Fruit fly (Drosophila melanogaster): Measurements from ENCODE around the gene CG10516.
A peak's percentile ranks its signal among the peaks of the same experiment; 100 is the strongest.

The CG10516 gene

DNA sequence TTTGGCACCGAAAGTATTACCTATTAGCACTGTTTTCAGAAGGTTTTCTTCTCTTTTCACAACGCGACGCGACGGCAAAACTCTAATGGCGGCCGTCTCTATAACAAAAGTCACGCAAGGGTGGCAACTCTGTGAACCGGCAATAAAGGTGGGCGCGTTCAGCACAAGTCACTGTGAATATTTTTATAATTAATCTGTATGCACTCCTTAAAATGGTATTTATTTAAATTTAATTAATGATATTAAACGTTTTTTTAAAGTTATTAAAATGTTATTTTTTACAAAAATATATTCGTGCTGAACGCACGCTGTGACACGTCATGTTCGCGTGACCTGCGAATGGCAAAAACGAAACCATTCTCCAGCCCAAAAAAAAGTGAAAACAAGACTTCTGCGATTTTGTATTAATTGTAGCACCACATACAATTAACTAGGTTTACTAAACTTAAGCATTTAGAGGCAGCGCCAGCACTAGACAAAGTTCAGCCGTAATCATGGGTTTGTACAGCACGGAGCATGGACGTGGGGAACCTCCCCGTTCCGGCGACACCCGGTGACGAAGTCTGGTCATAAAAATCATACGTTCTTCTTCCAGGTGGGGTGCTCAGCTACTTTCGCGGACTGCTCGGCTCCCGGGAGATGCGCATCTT, 14.9 kb downstream of the CG10516 start, which contains the start of the genes brm and Arl1 (continued):
- TF ChIP-seq Dll (GFP tag; IDR thresholded peaks at IDR 0.05; ENCODE audit: partially characterized antibody), result peak; percentile 59; the same call in 2 of the 4 replicates
- peak; percentile 94 for TF ChIP-seq CrebB (tag; optimal IDR thresholded peaks at IDR 0.05)
- peak; percentile 80 for TF ChIP-seq run (tag; optimal IDR thresholded peaks at IDR 0.05)
- peak; percentile 71 for TF ChIP-seq sima (GFP tag; optimal IDR thresholded peaks at IDR 0.05)
- TF ChIP-seq CG12299 (tag; optimal IDR thresholded peaks at IDR 0.05), result peak; percentile 95
- TF ChIP-seq hb (GFP tag; IDR thresholded peaks at IDR 0.05; ENCODE audit: partially characterized antibody), result no peak
- peak; percentile 97 for TF ChIP-seq CG5245 (GFP tag; optimal IDR thresholded peaks at IDR 0.05)
- peak; percentile 96 for TF ChIP-seq ssp (GFP tag; IDR thresholded peaks at IDR 0.05)
- TF ChIP-seq dmrt99B (tag; optimal IDR thresholded peaks at IDR 0.05), result peak; percentile 97
- TF ChIP-seq CG8478 (optimal IDR thresholded peaks at IDR 0.05), result no peak
- peak; percentile 98 for TF ChIP-seq CG14050 (GFP tag; IDR thresholded peaks at IDR 0.05)
- TF ChIP-seq pfk (GFP tag; optimal IDR thresholded peaks at IDR 0.05), result peak; percentile 82
- TF ChIP-seq Drgx (GFP tag; IDR thresholded peaks at IDR 0.05), result peak; percentile 99
- TF ChIP-seq bowl (GFP tag; IDR thresholded peaks at IDR 0.05), result peak; percentile 97
- peak; percentile 54 for TF ChIP-seq CG8089 (GFP tag; optimal IDR thresholded peaks at IDR 0.05)
- peak; percentile 89 for TF ChIP-seq CG10462 (GFP tag; optimal IDR thresholded peaks at IDR 0.05)
- peak; percentile 98 for TF ChIP-seq CG2889 (GFP tag; IDR thresholded peaks at IDR 0.05)
- TF ChIP-seq wdn (GFP tag; IDR thresholded peaks at IDR 0.05), result peak; percentile 97
- peak; percentile 74 for TF ChIP-seq emc (GFP tag; optimal IDR thresholded peaks at IDR 0.05)
- peak; percentile 99 for TF ChIP-seq E2f1 (GFP tag; IDR thresholded peaks at IDR 0.05)
- peak; percentile 98 for TF ChIP-seq CG31224 (GFP tag; IDR thresholded peaks at IDR 0.05)
- peak; percentile 85 for TF ChIP-seq Ets97D (GFP tag; optimal IDR thresholded peaks at IDR 0.05)
- peak; percentile 93 for TF ChIP-seq CG2202 (tag; optimal IDR thresholded peaks at IDR 0.05)
- TF ChIP-seq stc (GFP tag; IDR thresholded peaks at IDR 0.05), result peak; percentile 99
- TF ChIP-seq CG9797 (GFP tag; optimal IDR thresholded peaks at IDR 0.05), result peak; percentile 69
- peak; percentile 98 for TF ChIP-seq Chrac-16 (GFP tag; optimal IDR thresholded peaks at IDR 0.05)
- TF ChIP-seq CG7928 (GFP tag; optimal IDR thresholded peaks at IDR 0.05), result peak; percentile 83
- TF ChIP-seq ato (GFP tag; IDR thresholded peaks at IDR 0.05; ENCODE audit: partially characterized antibody), result no peak
- peak; percentile 95 for TF ChIP-seq CG13123 (GFP tag; optimal IDR thresholded peaks at IDR 0.05)
- TF ChIP-seq org-1 (GFP tag; optimal IDR thresholded peaks at IDR 0.05), result peak; percentile 87
- TF ChIP-seq CG8359 (GFP tag; optimal IDR thresholded peaks at IDR 0.05; ENCODE audit: borderline replicate concordance), result peak; percentile 92
- TF ChIP-seq gce (GFP tag; IDR thresholded peaks at IDR 0.05), result peak; percentile 98
- TF ChIP-seq CG15696 (tag; optimal IDR thresholded peaks at IDR 0.05), result peak; percentile 99
- peak; percentile 99 for TF ChIP-seq bcd (GFP tag; optimal IDR thresholded peaks at IDR 0.05)
- peak; percentile 94 for TF ChIP-seq CG15514 (GFP tag; optimal IDR thresholded peaks at IDR 0.05)
- TF ChIP-seq CG9876 (GFP tag; optimal IDR thresholded peaks at IDR 0.05), result peak; percentile 73
- TF ChIP-seq Atf3 (GFP tag; optimal IDR thresholded peaks at IDR 0.05), result peak; percentile 82
- peak; percentile 30 for TF ChIP-seq pb (GFP tag; optimal IDR thresholded peaks at IDR 0.05)
- TF ChIP-seq CG10147 (GFP tag; optimal IDR thresholded peaks at IDR 0.05), result peak; percentile 99
- peak; percentile 93 for TF ChIP-seq CG1529 (GFP tag; optimal IDR thresholded peaks at IDR 0.05)
- TF ChIP-seq ab (GFP tag; optimal IDR thresholded peaks at IDR 0.05), result peak; percentile 70
- TF ChIP-seq slou (GFP tag; optimal IDR thresholded peaks at IDR 0.05), result peak; percentile 95
- TF ChIP-seq seq (GFP tag; IDR thresholded peaks at IDR 0.05), result peak; percentile 98
- peak; percentile 96 for TF ChIP-seq CG8290 (GFP tag; optimal IDR thresholded peaks at IDR 0.05)
- peak; percentile 79 to 91 for TF ChIP-seq CG8290 (tag; optimal IDR thresholded peaks at IDR 0.05)
- TF ChIP-seq Lim3 (GFP tag; IDR thresholded peaks at IDR 0.05), result peak; percentile 95
- peak; percentile 82 for TF ChIP-seq CG12071 (GFP tag; optimal IDR thresholded peaks at IDR 0.05)
- TF ChIP-seq pzg (GFP tag; optimal IDR thresholded peaks at IDR 0.05), result peak; percentile 67
- TF ChIP-seq usp (GFP tag; optimal IDR thresholded peaks at IDR 0.05), result no peak
- peak; percentile 98 for TF ChIP-seq tin (GFP tag; optimal IDR thresholded peaks at IDR 0.05)
- peak; percentile 72 for TF ChIP-seq CG13287 (GFP tag; IDR thresholded peaks at IDR 0.05; ENCODE audit: partially characterized antibody)

Data from whole organism, embryonic.